Worm (Caenorhabditis elegans) whole organism, early embryonic: ENCODE results near the gene T19D12.10.

Experiments
- F13C5.2 ChIP-seq: sonication (generic microtip); optimal IDR thresholded peaks from 2 replicates; lab custom pipeline; 2017; ENCODE audit warnings: mild to moderate bottlenecking, missing genetic modification characterization, inconsistent platforms, missing compliant biosample characterization
- aly-1 ChIP-seq: sonication (generic microtip); optimal IDR thresholded peaks from 2 replicates; lab custom pipeline; 2016; ENCODE audit warnings: missing genetic modification characterization, missing compliant biosample characterization
- ama-1 ChIP-seq: fragments of 150-350 bp; optimal IDR thresholded peaks from 2 replicates; lab custom pipeline; 2014
- ceh-13 ChIP-seq: fragments of 200-800 bp; sonication (Bioruptor generic); optimal IDR thresholded peaks from 2 replicates; lab custom pipeline; 2018; ENCODE audit warnings: mild to moderate bottlenecking, missing genetic modification characterization, missing compliant biosample characterization
- flt-1 ChIP-seq: fragments of 200-800 bp; sonication (Bioruptor generic); IDR thresholded peaks from 2 replicates; pipeline ENCODE4 v1.3.6; 2022; ENCODE audit warnings: missing genetic modification characterization, missing compliant biosample characterization
- hmbx-1 ChIP-seq: sonication (generic microtip); optimal IDR thresholded peaks from 2 replicates; lab custom pipeline; 2016; ENCODE audit warnings: mild to moderate bottlenecking, missing genetic modification characterization, missing compliant biosample characterization
- hmg-4 ChIP-seq: fragments of 200-800 bp; sonication (Bioruptor generic); optimal IDR thresholded peaks from 2 replicates; lab custom pipeline; 2018; ENCODE audit warnings: mild to moderate bottlenecking, missing genetic modification characterization, missing compliant biosample characterization
- hnd-1 ChIP-seq: sonication (generic microtip); optimal IDR thresholded peaks from 2 replicates; lab custom pipeline; 2016; ENCODE audit warnings: missing genetic modification characterization, missing compliant biosample characterization
- sea-1 ChIP-seq: fragments of 200-800 bp; sonication (Bioruptor generic); conservative IDR thresholded peaks from 2 replicates; pipeline ENCODE4 v1.3.6; 2022; ENCODE audit warnings: missing genetic modification characterization, missing compliant biosample characterization
- tbx-11 ChIP-seq: fragments of 200-800 bp; sonication (Bioruptor generic); IDR thresholded peaks from 2 replicates; pipeline ENCODE4 v1.3.6; 2022; ENCODE audit warnings: missing genetic modification characterization, missing compliant biosample characterization
- tbx-37 ChIP-seq: fragments of 200-800 bp; sonication (Bioruptor generic); conservative IDR thresholded peaks from 2 replicates; pipeline ENCODE4 v1.3.6; 2022; ENCODE audit warnings: missing genetic modification reagents, missing genetic modification characterization, missing compliant biosample characterization
- tra-4 ChIP-seq: sonication (generic microtip); optimal IDR thresholded peaks from 2 replicates; lab custom pipeline; 2017; ENCODE audit warnings: missing genetic modification characterization, missing compliant biosample characterization

DNA sequence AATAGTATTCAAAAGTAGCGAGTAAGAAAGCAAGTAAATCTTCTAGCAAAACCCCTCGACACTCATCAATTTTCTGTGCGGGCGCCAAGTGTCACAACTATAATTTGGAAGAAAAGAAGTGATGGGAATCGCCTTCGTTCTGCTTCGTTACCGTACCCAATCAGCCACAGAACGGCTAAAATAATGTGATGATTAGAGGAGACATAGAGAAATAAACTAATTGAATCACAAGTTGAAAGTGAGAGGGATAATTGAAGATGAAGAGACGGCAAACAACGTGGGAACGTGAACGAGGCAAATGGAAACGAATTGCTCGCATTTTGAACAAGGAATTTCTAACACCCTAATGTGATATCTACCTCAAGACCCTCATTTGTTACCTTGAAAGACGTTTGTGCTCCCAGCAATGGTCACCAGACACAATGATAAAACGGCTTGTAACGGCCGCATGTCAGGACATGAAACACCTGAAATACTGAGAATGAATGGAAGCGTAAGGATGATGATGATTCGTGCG is 16.0 kb downstream of the T19D12.10 start, which contains the start of gene T19D12.6:
- no peak for TF ChIP-seq sea-1 (GFP tag; lab: Robert Waterston, UW)
- no peak for TF ChIP-seq ama-1 (lab: Kevin White, UChicago)
- TF ChIP-seq aly-1 (tag; lab: Kevin White, UChicago) = no peak
- no peak for TF ChIP-seq tbx-37 (GFP tag; lab: Robert Waterston, UW)
- TF ChIP-seq F13C5.2 (tag; lab: Kevin White, UChicago) = no peak
- TF ChIP-seq ceh-13 (GFP tag; lab: Kevin White, UChicago) = no peak
- TF ChIP-seq hnd-1 (tag; lab: Kevin White, UChicago) = no peak
- no peak for TF ChIP-seq tra-4
- TF ChIP-seq tbx-11 (GFP tag; lab: Robert Waterston, UW) = no peak
- no peak for TF ChIP-seq flt-1
- no peak for TF ChIP-seq hmbx-1
- no peak for TF ChIP-seq hmg-4
